Worm (Caenorhabditis elegans): ENCODE results near the gene gvd-1.

DNA sequence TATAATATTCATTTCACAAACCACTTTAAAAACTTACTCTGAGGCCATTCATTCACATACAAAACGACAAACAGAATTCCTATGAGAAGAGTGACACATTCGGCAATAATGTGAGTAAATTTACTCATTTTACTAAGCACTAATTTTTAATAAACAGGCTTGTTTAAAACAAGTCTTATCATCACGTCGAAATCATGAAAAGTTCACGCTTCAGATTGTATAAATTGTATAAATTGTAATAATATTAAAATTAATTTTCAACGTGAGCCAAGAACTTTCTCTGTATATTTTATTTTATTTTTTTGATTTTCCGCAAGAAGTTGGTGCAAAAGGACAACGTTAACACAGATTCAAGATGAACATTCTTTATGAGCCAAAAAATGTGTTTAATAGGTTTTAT, 38.9 kb downstream of the gvd-1 start, which contains the start of gene C24H12.6:
- TF ChIP-seq rpc-1 (optimal IDR thresholded peaks at IDR 0.05) (no peak), rpc-1 (tag; optimal IDR thresholded peaks at IDR 0.05) (no peak), dpl-1 (GFP tag; optimal IDR thresholded peaks at IDR 0.05) (no peak), B0336.3 (GFP tag; IDR thresholded peaks at IDR 0.05) (no peak), xnd-1 (tag; optimal IDR thresholded peaks at IDR 0.05) (no peak)

Measured in whole organism, young adult.